Fruit fly (Drosophila melanogaster) whole organism, prepupa: ENCODE measurements around the gene HGTX.
A peak's percentile ranks its signal among the peaks of the same experiment; 100 is the strongest.

Experiments used
- Blimp-1 ChIP-seq: fragments of 200-800 bp; sonication (Bioruptor generic); optimal IDR thresholded peaks from 3 replicates; lab custom pipeline; 2017; ENCODE audit warnings: missing biosample characterization, missing genetic modification characterization, mild to moderate bottlenecking, moderate library complexity, missing genetic modification reagents
- CG10631 ChIP-seq: fragments of 200-800 bp; sonication (Bioruptor generic); optimal IDR thresholded peaks from 2 replicates; lab custom pipeline; 2016; ENCODE audit warnings: missing biosample characterization, missing genetic modification characterization
- CG10669 ChIP-seq: fragments of 200-800 bp; sonication (Bioruptor generic); optimal IDR thresholded peaks from 3 replicates; lab custom pipeline; 2018; ENCODE audit warnings: missing biosample characterization, mild to moderate bottlenecking, missing genetic modification characterization, moderate library complexity
- CG11902 ChIP-seq: fragments of 200-800 bp; sonication (Bioruptor generic); optimal IDR thresholded peaks from 3 replicates; lab custom pipeline; 2016; ENCODE audit warnings: missing biosample characterization, missing genetic modification characterization
- CG15336 ChIP-seq: fragments of 200-800 bp; sonication (Bioruptor generic); IDR thresholded peaks from 2 replicates; pipeline ENCODE4 v1.3.6; 2022; ENCODE audit warnings: missing biosample characterization, missing genetic modification characterization
- CG16779 ChIP-seq: fragments of 200-800 bp; sonication (Bioruptor generic); optimal IDR thresholded peaks from 3 replicates; lab custom pipeline; 2017; ENCODE audit warnings: missing biosample characterization, mild to moderate bottlenecking, missing genetic modification characterization
- CG3032 ChIP-seq: fragments of 200-800 bp; optimal IDR thresholded peaks from 2 replicates; lab custom pipeline; 2019; ENCODE audit warnings: missing biosample characterization, mild to moderate bottlenecking, missing genetic modification characterization, moderate library complexity
- CG31627 ChIP-seq: fragments of 200-800 bp; sonication (Bioruptor generic); optimal IDR thresholded peaks from 3 replicates; lab custom pipeline; 2016; ENCODE audit warnings: missing biosample characterization, missing genetic modification characterization
- CG32006 ChIP-seq: fragments of 200-800 bp; sonication (Bioruptor generic); optimal IDR thresholded peaks from 3 replicates; lab custom pipeline; 2017; ENCODE audit warnings: missing biosample characterization, mild to moderate bottlenecking, missing genetic modification characterization
- CG34406 ChIP-seq: fragments of 200-800 bp; sonication (Bioruptor generic); optimal IDR thresholded peaks from 3 replicates; lab custom pipeline; 2016; ENCODE audit warnings: missing biosample characterization, missing genetic modification characterization
- CG3919 ChIP-seq: fragments of 200-800 bp; sonication (Bioruptor generic); optimal IDR thresholded peaks from 3 replicates; lab custom pipeline; 2016; ENCODE audit warnings: missing biosample characterization, missing genetic modification characterization
- CG4318 ChIP-seq: fragments of 200-800 bp; sonication (Bioruptor generic); optimal IDR thresholded peaks from 3 replicates; lab custom pipeline; 2017; ENCODE audit warnings: missing biosample characterization, mild to moderate bottlenecking, missing genetic modification characterization
- CG6163 ChIP-seq: fragments of 200-800 bp; sonication (Bioruptor generic); IDR thresholded peaks from 3 replicates; pipeline ENCODE4 v1.3.6; 2022; ENCODE audit warnings: missing biosample characterization, missing genetic modification characterization
- CG6276 ChIP-seq: fragments of 200-800 bp; sonication (Bioruptor generic); optimal IDR thresholded peaks from 2 replicates; lab custom pipeline; 2017; ENCODE audit warnings: missing biosample characterization, mild to moderate bottlenecking, missing genetic modification characterization
- CG6792 ChIP-seq: fragments of 200-800 bp; sonication (Bioruptor generic); optimal IDR thresholded peaks from 3 replicates; lab custom pipeline; 2016; ENCODE audit warnings: missing biosample characterization, missing genetic modification characterization
- CG6854 ChIP-seq: fragments of 200-800 bp; sonication (Bioruptor generic); optimal IDR thresholded peaks from 2 replicates; lab custom pipeline; 2017; ENCODE audit warnings: missing biosample characterization, mild to moderate bottlenecking, missing genetic modification characterization
- CG7368 ChIP-seq: fragments of 200-800 bp; sonication (Bioruptor generic); optimal IDR thresholded peaks from 3 replicates; lab custom pipeline; 2016; ENCODE audit warnings: missing biosample characterization, missing genetic modification characterization
- CG8119 ChIP-seq: fragments of 200-800 bp; sonication (Bioruptor generic); IDR thresholded peaks from 3 replicates; pipeline ENCODE4 v1.3.6; 2022; ENCODE audit warnings: missing biosample characterization, missing genetic modification characterization
- CG8319 ChIP-seq: fragments of 200-800 bp; sonication (Bioruptor generic); optimal IDR thresholded peaks from 3 replicates; lab custom pipeline; 2016; ENCODE audit warnings: missing biosample characterization, missing genetic modification characterization
- CG8632 ChIP-seq: fragments of 200-800 bp; sonication (Bioruptor generic); optimal IDR thresholded peaks from 3 replicates; lab custom pipeline; 2016; ENCODE audit warnings: missing biosample characterization, missing genetic modification characterization
- CG9139 ChIP-seq: fragments of 200-800 bp; sonication (Bioruptor generic); optimal IDR thresholded peaks from 3 replicates; lab custom pipeline; 2017; ENCODE audit warnings: missing biosample characterization, mild to moderate bottlenecking, missing genetic modification characterization
- Eip75B ChIP-seq: fragments of 200-800 bp; sonication (Bioruptor generic); optimal IDR thresholded peaks from 3 replicates; lab custom pipeline; 2016; ENCODE audit warnings: missing biosample characterization, missing genetic modification characterization
- Eip78C ChIP-seq: fragments of 200-800 bp; sonication (Bioruptor generic); peaks from one replicate; lab custom pipeline; 2016; ENCODE audit warnings: missing biosample characterization, missing genetic modification characterization
- Eip93F ChIP-seq: fragments of 200-800 bp; sonication (Bioruptor generic); optimal IDR thresholded peaks from 2 replicates; lab custom pipeline; 2016; ENCODE audit warnings: missing biosample characterization, mild to moderate bottlenecking, missing genetic modification characterization
- Ets21C ChIP-seq: fragments of 200-800 bp; sonication (Bioruptor generic); optimal IDR thresholded peaks from 3 replicates; lab custom pipeline; 2016; ENCODE audit warnings: missing biosample characterization, missing genetic modification characterization
- Ets96B ChIP-seq: fragments of 200-800 bp; optimal IDR thresholded peaks from 2 replicates; lab custom pipeline; 2019; ENCODE audit warnings: missing biosample characterization, mild to moderate bottlenecking, missing genetic modification characterization, moderate library complexity
- Gug ChIP-seq: fragments of 200-800 bp; sonication (Bioruptor generic); IDR thresholded peaks from 2 replicates; pipeline ENCODE4 v1.3.6; 2022; ENCODE audit warnings: missing biosample characterization, missing genetic modification characterization
- Hr38 ChIP-seq: sonication (Bioruptor generic); optimal IDR thresholded peaks from 2 replicates; lab custom pipeline; 2016; ENCODE audit warnings: missing biosample characterization, missing genetic modification characterization
- Hr39 ChIP-seq: fragments of 200-800 bp; sonication (Bioruptor generic); optimal IDR thresholded peaks from 2 replicates; lab custom pipeline; 2016; ENCODE audit warnings: missing biosample characterization, missing genetic modification characterization
- Hr4 ChIP-seq: fragments of 200-800 bp; sonication (Bioruptor generic); optimal IDR thresholded peaks from 3 replicates; lab custom pipeline; 2016; ENCODE audit warnings: missing biosample characterization, missing genetic modification characterization
- Lpt ChIP-seq: fragments of 200-800 bp; sonication (Bioruptor generic); optimal IDR thresholded peaks from 3 replicates; lab custom pipeline; 2016; ENCODE audit warnings: missing biosample characterization, missing genetic modification characterization
- Met ChIP-seq: fragments of 200-800 bp; sonication (Bioruptor generic); optimal IDR thresholded peaks from 3 replicates; lab custom pipeline; 2016; ENCODE audit warnings: missing biosample characterization, missing genetic modification characterization
- Smox ChIP-seq: fragments of 200-800 bp; sonication (Bioruptor generic); optimal IDR thresholded peaks from 3 replicates; lab custom pipeline; 2016; ENCODE audit warnings: missing biosample characterization, missing genetic modification characterization
- Sox102F ChIP-seq: fragments of 200-800 bp; sonication (Bioruptor generic); optimal IDR thresholded peaks from 2 replicates; lab custom pipeline; 2016; ENCODE audit warnings: missing biosample characterization, mild to moderate bottlenecking, missing genetic modification characterization
- Sox14 ChIP-seq: fragments of 200-800 bp; sonication (Bioruptor generic); optimal IDR thresholded peaks from 3 replicates; lab custom pipeline; 2016; ENCODE audit warnings: missing biosample characterization, missing genetic modification characterization
- Sox15 ChIP-seq: fragments of 200-800 bp; sonication (Bioruptor generic); optimal IDR thresholded peaks from 3 replicates; lab custom pipeline; 2016; ENCODE audit warnings: missing biosample characterization, missing genetic modification characterization
- achi ChIP-seq: fragments of 200-800 bp; sonication (Bioruptor generic); optimal IDR thresholded peaks from 3 replicates; lab custom pipeline; 2016; ENCODE audit warnings: missing biosample characterization, missing genetic modification characterization
- acj6 ChIP-seq: fragments of 200-800 bp; sonication (Bioruptor generic); optimal IDR thresholded peaks from 3 replicates; lab custom pipeline; 2016; ENCODE audit warnings: missing biosample characterization, missing genetic modification characterization
- cyc ChIP-seq: fragments of 200-800 bp; sonication (Bioruptor generic); optimal IDR thresholded peaks from 3 replicates; lab custom pipeline; 2016; ENCODE audit warnings: missing biosample characterization, missing genetic modification characterization
- dac ChIP-seq: fragments of 200-800 bp; sonication (Bioruptor generic); optimal IDR thresholded peaks from 2 replicates; lab custom pipeline; 2017; ENCODE audit warnings: missing biosample characterization, mild to moderate bottlenecking, missing genetic modification characterization
- esn ChIP-seq: fragments of 200-800 bp; sonication (Bioruptor generic); optimal IDR thresholded peaks from 2 replicates; lab custom pipeline; 2016; ENCODE audit warnings: missing biosample characterization, mild to moderate bottlenecking, missing genetic modification characterization, moderate library complexity
- fd85E ChIP-seq: fragments of 200-800 bp; sonication (Bioruptor generic); optimal IDR thresholded peaks from 3 replicates; lab custom pipeline; 2016; ENCODE audit warnings: missing biosample characterization, missing genetic modification characterization
- fkh ChIP-seq: fragments of 200-800 bp; sonication (Bioruptor generic); optimal IDR thresholded peaks from 3 replicates; lab custom pipeline; 2017; ENCODE audit warnings: missing biosample characterization, mild to moderate bottlenecking, missing genetic modification characterization, moderate library complexity
- lz ChIP-seq: fragments of 200-800 bp; sonication (Bioruptor generic); optimal IDR thresholded peaks from 3 replicates; lab custom pipeline; 2016; ENCODE audit warnings: missing biosample characterization, missing genetic modification characterization
- net ChIP-seq: fragments of 200-800 bp; sonication (Bioruptor generic); optimal IDR thresholded peaks from 3 replicates; lab custom pipeline; 2016; ENCODE audit warnings: missing biosample characterization, missing genetic modification characterization
- pdm3 ChIP-seq: fragments of 200-800 bp; sonication (Bioruptor generic); optimal IDR thresholded peaks from 3 replicates; lab custom pipeline; 2016; ENCODE audit warnings: missing biosample characterization, missing genetic modification characterization
- salr ChIP-seq, 2 experiments: fragments of 200-800 bp; sonication (Bioruptor generic); optimal IDR thresholded peaks; 3 replicates each; lab custom pipeline; 2016 to 2018; ENCODE audit warnings: missing biosample characterization in 2 of 2, missing genetic modification characterization in 2 of 2, mild to moderate bottlenecking in 1 of 2
- spab ChIP-seq: fragments of 200-800 bp; sonication (Bioruptor generic); optimal IDR thresholded peaks from 2 replicates; lab custom pipeline; 2017; ENCODE audit warnings: missing biosample characterization, mild to moderate bottlenecking, missing genetic modification characterization, missing genetic modification reagents
- ss ChIP-seq, 2 experiments: fragments of 200-800 bp; sonication (Bioruptor generic); optimal IDR thresholded peaks; 2 replicates in 1 of 2; 3 replicates in 1 of 2; lab custom pipeline; 2017 to 2018; ENCODE audit warnings: mild to moderate bottlenecking in 2 of 2, missing biosample characterization in 2 of 2, missing genetic modification characterization in 2 of 2, moderate library complexity in 1 of 2
- svp ChIP-seq: fragments of 200-800 bp; sonication (Bioruptor generic); peaks from one replicate; lab custom pipeline; 2016; ENCODE audit warnings: missing biosample characterization, missing genetic modification characterization
- topi ChIP-seq: fragments of 200-800 bp; sonication (Bioruptor generic); optimal IDR thresholded peaks from 3 replicates; lab custom pipeline; 2016; ENCODE audit warnings: missing biosample characterization, missing genetic modification characterization

The HGTX gene

DNA sequence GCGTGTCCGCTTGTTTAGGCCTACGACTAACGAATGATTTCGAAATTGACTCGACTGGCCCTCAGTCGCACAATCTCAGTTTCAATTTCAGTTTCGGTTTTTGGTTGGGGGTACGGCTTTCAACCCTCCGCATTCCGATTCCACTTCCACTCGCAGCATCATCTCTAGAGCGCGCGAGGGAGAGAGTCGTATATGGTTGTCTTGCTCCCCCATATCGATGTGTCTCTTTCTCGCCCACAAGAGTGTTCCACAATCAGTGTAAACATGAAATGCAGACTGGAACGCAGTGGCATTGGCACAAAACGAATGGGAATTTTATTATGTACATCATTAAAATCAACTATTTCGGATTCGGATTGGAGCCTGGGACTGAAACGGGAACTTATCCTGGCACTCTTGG, at the start of gene HGTX:
TSS of gene HGTX (minus strand) at position 38 of the 400 bp plus-strand sequence.
- TF ChIP-seq fkh (GFP tag; lab: Kevin White, UChicago) (peak; percentile 73), Eip78C (GFP tag; lab: Kevin White, UChicago) (no peak), CG3032 (tag; lab: Kevin White, UChicago) (no peak), Ets21C (GFP tag; lab: Kevin White, UChicago) (no peak), CG6854 (GFP tag; lab: Kevin White, UChicago) (no peak), cyc (GFP tag; lab: Kevin White, UChicago) (no peak), CG34406 (GFP tag; lab: Kevin White, UChicago) (no peak), acj6 (no peak)
- TF ChIP-seq, all 60 proteins: peak for 1

DNA sequence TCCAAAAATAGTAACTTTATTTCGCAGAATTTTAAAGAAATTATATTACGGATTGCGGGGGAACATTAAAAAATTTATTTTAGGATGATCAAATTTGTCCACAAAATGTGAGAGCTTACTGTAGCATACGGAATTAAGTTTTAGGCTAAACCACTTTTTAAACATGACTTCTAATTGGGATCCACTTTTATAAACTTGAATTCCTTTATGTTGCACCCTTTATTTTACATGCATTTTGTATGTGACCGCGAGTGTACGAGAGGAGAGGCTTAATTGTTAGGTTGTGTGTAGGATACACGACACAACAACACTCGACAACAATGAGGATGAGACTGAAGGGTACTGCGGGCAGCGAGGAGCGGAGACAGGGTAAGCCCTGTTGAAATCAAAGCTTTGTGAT, 49.6 kb upstream of the HGTX start:
- TF ChIP-seq CG8119 (GFP tag; lab: Robert Waterston, UW) (0 out of 3 replicates have a peak, but pooled peaks have one; percentile 19), CG9139 (GFP tag; lab: Kevin White, UChicago) (no peak), fd85E (GFP tag; lab: Kevin White, UChicago) (no peak), CG7368 (GFP tag; lab: Kevin White, UChicago) (no peak), Gug (GFP tag; lab: Robert Waterston, UW) (0 out of 2 replicates have a peak, but pooled peaks have one; percentile 29), Sox102F (GFP tag; lab: Kevin White, UChicago) (no peak), CG6792 (GFP tag; lab: Kevin White, UChicago) (no peak), lz (GFP tag; lab: Kevin White, UChicago) (no peak), CG10669 (GFP tag; lab: Kevin White, UChicago) (no peak), pdm3 (GFP tag; lab: Kevin White, UChicago) (peak; percentile 5), CG32006 (peak; percentile 16), fkh (GFP tag; lab: Kevin White, UChicago) (no peak), CG16779 (tag; lab: Kevin White, UChicago) (no peak), CG11902 (GFP tag; lab: Kevin White, UChicago) (no peak), salr (GFP tag; optimal IDR thresholded peaks at IDR 0.05; lab: Kevin White, UChicago) (no peak), CG8319 (GFP tag; lab: Kevin White, UChicago) (no peak), CG4318 (peak; percentile 10), CG15336 (GFP tag; lab: Robert Waterston, UW) (no peak), Hr4 (GFP tag; lab: Kevin White, UChicago) (peak; percentile 28), ss (GFP tag; optimal IDR thresholded peaks at IDR 0.05; lab: Kevin White, UChicago) (no peak), CG6276 (no peak), Ets96B (tag; lab: Kevin White, UChicago) (peak; percentile 27), spab (no peak), Smox (GFP tag; lab: Kevin White, UChicago) (no peak), Lpt (GFP tag; lab: Kevin White, UChicago) (no peak), Blimp-1 (GFP tag; lab: Kevin White, UChicago) (no peak), CG8632 (GFP tag; lab: Kevin White, UChicago) (no peak), CG3919 (GFP tag; lab: Kevin White, UChicago) (no peak), CG31627 (GFP tag; lab: Kevin White, UChicago) (peak; percentile 14), CG6163 (no peak), Sox14 (GFP tag; lab: Kevin White, UChicago) (peak; percentile 7), svp (GFP tag; lab: Kevin White, UChicago) (no peak), CG10631 (peak; percentile 5), CG3032 (tag; lab: Kevin White, UChicago) (no peak), Hr39 (GFP tag; lab: Kevin White, UChicago) (no peak), cyc (GFP tag; lab: Kevin White, UChicago) (no peak), Eip78C (GFP tag; lab: Kevin White, UChicago) (peak; percentile 67), esn (GFP tag; lab: Kevin White, UChicago) (peak; percentile 15), Eip93F (GFP tag; lab: Kevin White, UChicago) (no peak), dac (GFP tag; lab: Kevin White, UChicago) (no peak), topi (no peak), Eip75B (GFP tag; lab: Kevin White, UChicago) (peak; percentile 13), CG34406 (GFP tag; lab: Kevin White, UChicago) (no peak), Hr38 (GFP tag; lab: Kevin White, UChicago) (no peak), achi (GFP tag; lab: Kevin White, UChicago) (peak; percentile 30), Met (GFP tag; lab: Kevin White, UChicago) (peak; percentile 14), Sox15 (GFP tag; lab: Kevin White, UChicago) (no peak), net (GFP tag; lab: Kevin White, UChicago) (no peak)
